Worm (Caenorhabditis elegans) whole organism, L1 larva: Measurements from ENCODE around the gene K06B4.4.

Source experiments
- C16A3.4 ChIP-seq: fragments of 150-350 bp; optimal IDR thresholded peaks from 2 replicates; lab custom pipeline; 2014; ENCODE audit warnings: missing biosample characterization, missing genetic modification characterization
- C34B4.2 ChIP-seq: sonication (generic microtip); optimal IDR thresholded peaks from 2 replicates; lab custom pipeline; 2017; ENCODE audit warnings: mild to moderate bottlenecking, missing genetic modification characterization, missing compliant biosample characterization
- aly-2 ChIP-seq: fragments of 150-350 bp; optimal IDR thresholded peaks from 2 replicates; lab custom pipeline; 2014; ENCODE audit warnings: missing biosample characterization, missing genetic modification characterization
- ceh-88 ChIP-seq: fragments of 200-800 bp; sonication (Bioruptor generic); IDR thresholded peaks from 2 replicates; pipeline ENCODE4 v1.3.6; 2022; ENCODE audit warnings: missing genetic modification characterization, missing compliant biosample characterization
- ceh-90 ChIP-seq: sonication (generic microtip); optimal IDR thresholded peaks from 2 replicates; lab custom pipeline; 2016; ENCODE audit warnings: missing genetic modification characterization, missing compliant biosample characterization
- ces-1 ChIP-seq: fragments of 150-350 bp; optimal IDR thresholded peaks from 2 replicates; lab custom pipeline; 2014; ENCODE audit warnings: missing biosample characterization, missing genetic modification reagents, missing genetic modification characterization
- dsc-1 ChIP-seq: sonication (generic microtip); optimal IDR thresholded peaks from 2 replicates; lab custom pipeline; 2016; ENCODE audit warnings: mild to moderate bottlenecking, missing genetic modification characterization, missing compliant biosample characterization
- efl-1 ChIP-seq, 4 experiments: fragments of 150-350 bp; optimal IDR thresholded peaks in 3 of 4; peaks in 1 of 4; 1 replicate in 1 of 4; 2 replicates in 3 of 4; lab custom pipeline; 2014; ENCODE audit warnings: missing biosample characterization in 2 of 4, missing genetic modification characterization in 2 of 4, missing genetic modification reagents in 2 of 4
- efl-3 ChIP-seq: fragments of 200-800 bp; sonication (Bioruptor generic); optimal IDR thresholded peaks from 2 replicates; lab custom pipeline; 2018; ENCODE audit warnings: mild to moderate bottlenecking, missing genetic modification characterization, missing compliant biosample characterization
- ets-5 ChIP-seq: fragments of 200-800 bp; sonication (Bioruptor generic); IDR thresholded peaks from 2 replicates; pipeline ENCODE4 v1.3.6; 2022; ENCODE audit warnings: missing genetic modification characterization, missing compliant biosample characterization
- fkh-10 ChIP-seq: sonication (generic microtip); optimal IDR thresholded peaks from 2 replicates; lab custom pipeline; 2017; ENCODE audit warnings: missing biosample characterization, missing genetic modification reagents, missing genetic modification characterization
- fkh-4 ChIP-seq: sonication (generic microtip); optimal IDR thresholded peaks from 2 replicates; lab custom pipeline; 2016; ENCODE audit warnings: missing compliant biosample characterization, missing genetic modification characterization, borderline replicate concordance
- fkh-8 ChIP-seq: sonication (generic microtip); optimal IDR thresholded peaks from 2 replicates; lab custom pipeline; 2016; ENCODE audit warnings: mild to moderate bottlenecking, missing genetic modification characterization, missing compliant biosample characterization
- irx-1 ChIP-seq: sonication (generic microtip); optimal IDR thresholded peaks from 2 replicates; lab custom pipeline; 2016; ENCODE audit warnings: missing genetic modification characterization, missing compliant biosample characterization
- jun-1 ChIP-seq: fragments of 150-350 bp; optimal IDR thresholded peaks from 2 replicates; lab custom pipeline; 2014; ENCODE audit warnings: missing biosample characterization, missing genetic modification reagents, missing genetic modification characterization
- lin-35 ChIP-seq, 2 experiments: fragments of 150-350 bp; optimal IDR thresholded peaks; 2 replicates each; lab custom pipeline; 2014; ENCODE audit warnings: missing biosample characterization in 2 of 2, missing genetic modification characterization in 2 of 2, missing genetic modification reagents in 2 of 2
- lin-39 ChIP-seq: fragments of 150-350 bp; optimal IDR thresholded peaks from 2 replicates; lab custom pipeline; 2014; ENCODE audit warnings: missing biosample characterization, missing genetic modification reagents, missing genetic modification characterization
- lir-3 ChIP-seq: sonication (generic microtip); optimal IDR thresholded peaks from 2 replicates; lab custom pipeline; 2016; ENCODE audit warnings: mild to moderate bottlenecking, missing genetic modification characterization, moderate library complexity, missing compliant biosample characterization; ENCODE audit not compliant: poor library complexity
- lsy-2 ChIP-seq, 2 experiments: fragments of 150-350 bp; optimal IDR thresholded peaks; 2 replicates each; lab custom pipeline; 2014; ENCODE audit warnings: missing biosample characterization in 2 of 2, missing genetic modification characterization in 2 of 2
- mef-2 ChIP-seq: fragments of 150-350 bp; optimal IDR thresholded peaks from 2 replicates; lab custom pipeline; 2014; ENCODE audit warnings: missing biosample characterization, missing genetic modification characterization
- nhr-19 ChIP-seq: fragments of 200-800 bp; sonication (Bioruptor generic); conservative IDR thresholded peaks from 2 replicates; pipeline ENCODE4 v1.3.6; 2022; ENCODE audit warnings: missing genetic modification characterization, missing compliant biosample characterization
- nhr-28 ChIP-seq: fragments of 150-350 bp; optimal IDR thresholded peaks from 2 replicates; lab custom pipeline; 2014; ENCODE audit warnings: missing biosample characterization, missing genetic modification characterization
- nhr-71 ChIP-seq: sonication (generic microtip); optimal IDR thresholded peaks from 2 replicates; lab custom pipeline; 2016; ENCODE audit warnings: mild to moderate bottlenecking, missing genetic modification characterization, moderate library complexity, missing compliant biosample characterization
- nhr-84 ChIP-seq: sonication (generic microtip); optimal IDR thresholded peaks from 2 replicates; lab custom pipeline; 2017; ENCODE audit warnings: missing biosample characterization, missing genetic modification characterization
- rnt-1 ChIP-seq: sonication (generic microtip); optimal IDR thresholded peaks from 2 replicates; lab custom pipeline; 2016; ENCODE audit warnings: mild to moderate bottlenecking, missing genetic modification characterization, moderate library complexity, missing compliant biosample characterization
- sox-4 ChIP-seq: sonication (generic microtip); optimal IDR thresholded peaks from 2 replicates; lab custom pipeline; 2016; ENCODE audit warnings: missing genetic modification characterization, missing compliant biosample characterization
- unc-130 ChIP-seq: fragments of 150-350 bp; optimal IDR thresholded peaks from 2 replicates; lab custom pipeline; 2017; ENCODE audit warnings: missing biosample characterization, missing genetic modification characterization, inconsistent platforms
- unc-30 ChIP-seq: sonication (generic microtip); optimal IDR thresholded peaks from 2 replicates; lab custom pipeline; 2017; ENCODE audit warnings: missing biosample characterization, missing genetic modification characterization
- unc-62 ChIP-seq: fragments of 150-350 bp; optimal IDR thresholded peaks from 2 replicates; lab custom pipeline; 2014; ENCODE audit warnings: missing biosample characterization, missing genetic modification reagents, missing genetic modification characterization
- unc-86 ChIP-seq: sonication (generic microtip); optimal IDR thresholded peaks from 2 replicates; lab custom pipeline; 2016; ENCODE audit warnings: missing genetic modification characterization, missing compliant biosample characterization
- unc-98 ChIP-seq: fragments of 200-800 bp; sonication (Bioruptor generic); IDR thresholded peaks from 2 replicates; pipeline ENCODE4 v1.3.6; 2022; ENCODE audit warnings: missing genetic modification characterization, missing compliant biosample characterization
- zag-1 ChIP-seq: fragments of 150-350 bp; optimal IDR thresholded peaks from 2 replicates; lab custom pipeline; 2014; ENCODE audit warnings: missing biosample characterization, missing genetic modification characterization
- zip-4 ChIP-seq: fragments of 200-800 bp; sonication (Bioruptor generic); optimal IDR thresholded peaks from 2 replicates; lab custom pipeline; 2018; ENCODE audit warnings: mild to moderate bottlenecking, missing genetic modification characterization, moderate library complexity, missing compliant biosample characterization
- ztf-11 ChIP-seq, 2 experiments: sonication (generic microtip); optimal IDR thresholded peaks; 2 replicates each; lab custom pipeline; 2016 to 2017; ENCODE audit warnings: missing genetic modification characterization in 2 of 2, missing biosample characterization in 1 of 2, missing compliant biosample characterization in 1 of 2
- ztf-4 ChIP-seq: fragments of 150-350 bp; optimal IDR thresholded peaks from 2 replicates; lab custom pipeline; 2014; ENCODE audit warnings: missing biosample characterization, missing genetic modification characterization

K06B4.4 gene

ce11 chrV:15685599-15685998 lies 16.6 kb downstream of the K06B4.4 start, which contains the start of gene nhr-196 (continued):
- TF ChIP-seq efl-3 (GFP tag; lab: Kevin White, UChicago) (no peak), jun-1 (tag; lab: Kevin White, UChicago) (no peak), C16A3.4 (no peak), lin-39 (no peak), ceh-90 (tag; lab: Kevin White, UChicago) (no peak), ztf-11 (tag; optimal IDR thresholded peaks at IDR 0.05; lab: Kevin White, UChicago) (no peak), zip-4 (GFP tag; lab: Kevin White, UChicago) (no peak), unc-62 (GFP tag; lab: Kevin White, UChicago) (no peak), ztf-4 (no peak), fkh-4 (tag; lab: Kevin White, UChicago) (peak; percentile 24), unc-98 (GFP tag; lab: Robert Waterston, UW) (no peak), unc-130 (tag; lab: Kevin White, UChicago) (no peak), nhr-28 (tag; lab: Kevin White, UChicago) (no peak)
- TF ChIP-seq, all 84 proteins: peak for 7

- TF ChIP-seq zip-4 (GFP tag; lab: Kevin White, UChicago) (no peak), nhr-84 (tag; lab: Kevin White, UChicago) (no peak), unc-86 (no peak)
Observed at ce11 chrV:15687660-15688059, 18.7 kb downstream of the K06B4.4 start, which contains the start of gene nhr-197. nhr-197 (plus strand) TSS chrV:15687960.

- TF ChIP-seq unc-30 (tag; lab: Kevin White, UChicago): no peak
- TF ChIP-seq ceh-88 (GFP tag; lab: Robert Waterston, UW): no peak
- TF ChIP-seq nhr-71 (tag; lab: Kevin White, UChicago): no peak
- no peak for TF ChIP-seq aly-2
- no peak for TF ChIP-seq rnt-1 (tag; lab: Kevin White, UChicago)
- no peak for TF ChIP-seq efl-1 (optimal IDR thresholded peaks at IDR 0.05; lab: Kevin White, UChicago)
- TF ChIP-seq efl-1 (GFP tag; optimal IDR thresholded peaks at IDR 0.05 in 1 of 2; lab: Kevin White, UChicago): no peak
- TF ChIP-seq fkh-8: no peak
- TF ChIP-seq nhr-19 (GFP tag; lab: Robert Waterston, UW): no peak
- TF ChIP-seq lin-35 (GFP tag; optimal IDR thresholded peaks at IDR 0.05; lab: Kevin White, UChicago): no peak
- TF ChIP-seq dsc-1: no peak
- no peak for TF ChIP-seq irx-1 (tag; lab: Kevin White, UChicago)
- no peak for TF ChIP-seq zag-1 (tag; lab: Kevin White, UChicago)
- TF ChIP-seq fkh-10 (GFP tag; lab: Kevin White, UChicago): no peak
- TF ChIP-seq ces-1 (GFP tag; lab: Kevin White, UChicago): no peak
Observed at ce11 chrV:15689952-15690351, 21.0 kb downstream of the K06B4.4 start, which contains the start of gene nhr-268. nhr-268 (plus strand) TSS chrV:15690252.

- no peak for TF ChIP-seq C34B4.2 (tag; lab: Kevin White, UChicago)
- TF ChIP-seq nhr-71 (tag; lab: Kevin White, UChicago): peak; percentile 29
- peak; percentile 55 for TF ChIP-seq dsc-1
- TF ChIP-seq sox-4 (tag; lab: Kevin White, UChicago): peak; percentile 28
- TF ChIP-seq fkh-8: peak; percentile 79
Observed at ce11 chrV:15693682-15694081, 24.7 kb downstream of the K06B4.4 start, which contains the start of gene nhr-198. nhr-198 (plus strand) TSS chrV:15693994.

ce11 chrV:15698099-15698498 lies 29.1 kb downstream of the K06B4.4 start, which contains the start of gene srx-29:
srx-29 (minus strand) TSS chrV:15698199.
- TF ChIP-seq mef-2 (tag; lab: Kevin White, UChicago): no peak
- TF ChIP-seq lir-3 (tag; lab: Kevin White, UChicago): no peak
- TF ChIP-seq lsy-2 (tag; optimal IDR thresholded peaks at IDR 0.05; lab: Kevin White, UChicago): no peak
- no peak for TF ChIP-seq unc-86
- TF ChIP-seq ets-5: no peak
- no peak for TF ChIP-seq efl-3 (GFP tag; lab: Kevin White, UChicago)
- no peak for TF ChIP-seq fkh-4 (tag; lab: Kevin White, UChicago)
